Worm (Caenorhabditis elegans) whole organism, early embryonic: Measurements from ENCODE around the gene F39G3.4.

ENCODE experiments used
- B0310.2 ChIP-seq: sonication (generic microtip); optimal IDR thresholded peaks from 2 replicates; lab custom pipeline; 2016; ENCODE audit warnings: mild to moderate bottlenecking, missing genetic modification characterization, missing compliant biosample characterization
- F13C5.2 ChIP-seq: sonication (generic microtip); optimal IDR thresholded peaks from 2 replicates; lab custom pipeline; 2017; ENCODE audit warnings: mild to moderate bottlenecking, missing genetic modification characterization, inconsistent platforms, missing compliant biosample characterization
- aly-1 ChIP-seq: sonication (generic microtip); optimal IDR thresholded peaks from 2 replicates; lab custom pipeline; 2016; ENCODE audit warnings: missing genetic modification characterization, missing compliant biosample characterization
- ama-1 ChIP-seq: fragments of 150-350 bp; optimal IDR thresholded peaks from 2 replicates; lab custom pipeline; 2014
- ceh-13 ChIP-seq: fragments of 200-800 bp; sonication (Bioruptor generic); optimal IDR thresholded peaks from 2 replicates; lab custom pipeline; 2018; ENCODE audit warnings: mild to moderate bottlenecking, missing genetic modification characterization, missing compliant biosample characterization
- ceh-36 ChIP-seq: sonication (generic microtip); optimal IDR thresholded peaks from 2 replicates; lab custom pipeline; 2016; ENCODE audit warnings: missing genetic modification characterization, inconsistent platforms, missing compliant biosample characterization
- ets-7 ChIP-seq: sonication (generic microtip); optimal IDR thresholded peaks from 2 replicates; lab custom pipeline; 2016; ENCODE audit warnings: missing genotype, missing genetic modification characterization, missing compliant biosample characterization
- flt-1 ChIP-seq: fragments of 200-800 bp; sonication (Bioruptor generic); IDR thresholded peaks from 2 replicates; pipeline ENCODE4 v1.3.6; 2022; ENCODE audit warnings: missing genetic modification characterization, missing compliant biosample characterization
- hmbx-1 ChIP-seq: sonication (generic microtip); optimal IDR thresholded peaks from 2 replicates; lab custom pipeline; 2016; ENCODE audit warnings: mild to moderate bottlenecking, missing genetic modification characterization, missing compliant biosample characterization
- hmg-4 ChIP-seq: fragments of 200-800 bp; sonication (Bioruptor generic); optimal IDR thresholded peaks from 2 replicates; lab custom pipeline; 2018; ENCODE audit warnings: mild to moderate bottlenecking, missing genetic modification characterization, missing compliant biosample characterization
- hnd-1 ChIP-seq: sonication (generic microtip); optimal IDR thresholded peaks from 2 replicates; lab custom pipeline; 2016; ENCODE audit warnings: missing genetic modification characterization, missing compliant biosample characterization
- pes-1 ChIP-seq: fragments of 200-800 bp; sonication (Bioruptor generic); IDR thresholded peaks from 2 replicates; pipeline ENCODE4 v1.3.6; 2022; ENCODE audit warnings: missing genetic modification reagents, missing genetic modification characterization, missing compliant biosample characterization
- scrt-1 ChIP-seq: fragments of 200-800 bp; sonication (Bioruptor generic); IDR thresholded peaks from 2 replicates; pipeline ENCODE4 v1.3.6; 2022; ENCODE audit warnings: missing genetic modification characterization, missing compliant biosample characterization
- sea-1 ChIP-seq: fragments of 200-800 bp; sonication (Bioruptor generic); conservative IDR thresholded peaks from 2 replicates; pipeline ENCODE4 v1.3.6; 2022; ENCODE audit warnings: missing genetic modification characterization, missing compliant biosample characterization
- tbx-11 ChIP-seq: fragments of 200-800 bp; sonication (Bioruptor generic); IDR thresholded peaks from 2 replicates; pipeline ENCODE4 v1.3.6; 2022; ENCODE audit warnings: missing genetic modification characterization, missing compliant biosample characterization
- tbx-37 ChIP-seq: fragments of 200-800 bp; sonication (Bioruptor generic); conservative IDR thresholded peaks from 2 replicates; pipeline ENCODE4 v1.3.6; 2022; ENCODE audit warnings: missing genetic modification reagents, missing genetic modification characterization, missing compliant biosample characterization
- tra-4 ChIP-seq: sonication (generic microtip); optimal IDR thresholded peaks from 2 replicates; lab custom pipeline; 2017; ENCODE audit warnings: missing genetic modification characterization, missing compliant biosample characterization

F39G3.4 gene

DNA sequence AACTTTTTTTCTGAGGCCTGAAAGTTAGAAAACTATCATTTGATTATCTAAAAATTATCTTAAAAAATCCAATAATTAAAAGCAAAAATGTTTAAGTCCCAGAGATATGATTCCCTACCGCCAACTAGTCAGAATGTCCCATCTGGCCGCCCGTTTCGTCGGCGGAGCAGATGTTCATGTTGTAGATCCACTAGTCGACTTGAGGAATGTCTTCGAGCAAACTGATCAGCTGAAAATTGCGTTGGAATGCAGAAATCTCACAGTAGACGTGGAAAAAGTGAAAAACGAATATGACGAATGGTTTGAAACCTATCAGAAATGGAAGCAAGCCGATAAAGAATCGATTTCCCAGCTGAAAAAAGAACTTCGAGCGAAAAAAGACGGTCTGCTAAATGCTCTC, 35.3 kb upstream of the F39G3.4 start, which contains the start of gene K03B4.1:
TSS of gene K03B4.1 (plus strand) at position 97 of the 400 bp plus-strand sequence.
- no peak for TF ChIP-seq tbx-11
- TF ChIP-seq B0310.2: no peak
- TF ChIP-seq tra-4 (tag; lab: Kevin White, UChicago): no peak
- no peak for TF ChIP-seq hnd-1 (tag; lab: Kevin White, UChicago)
- TF ChIP-seq hmbx-1 (tag; lab: Kevin White, UChicago): no peak
- TF ChIP-seq flt-1 (GFP tag; lab: Robert Waterston, UW): no peak
- TF ChIP-seq F13C5.2: no peak
- TF ChIP-seq sea-1 (GFP tag; lab: Robert Waterston, UW): no peak
- no peak for TF ChIP-seq ets-7
- TF ChIP-seq tbx-37 (GFP tag; lab: Robert Waterston, UW): no peak
- no peak for TF ChIP-seq ceh-13
- TF ChIP-seq pes-1: no peak
- TF ChIP-seq scrt-1 (GFP tag; lab: Robert Waterston, UW): no peak
- TF ChIP-seq aly-1 (tag; lab: Kevin White, UChicago): no peak
- no peak for TF ChIP-seq hmg-4 (GFP tag; lab: Kevin White, UChicago)
- no peak for TF ChIP-seq ama-1 (lab: Kevin White, UChicago)
- no peak for TF ChIP-seq ceh-36 (tag; lab: Kevin White, UChicago)

DNA sequence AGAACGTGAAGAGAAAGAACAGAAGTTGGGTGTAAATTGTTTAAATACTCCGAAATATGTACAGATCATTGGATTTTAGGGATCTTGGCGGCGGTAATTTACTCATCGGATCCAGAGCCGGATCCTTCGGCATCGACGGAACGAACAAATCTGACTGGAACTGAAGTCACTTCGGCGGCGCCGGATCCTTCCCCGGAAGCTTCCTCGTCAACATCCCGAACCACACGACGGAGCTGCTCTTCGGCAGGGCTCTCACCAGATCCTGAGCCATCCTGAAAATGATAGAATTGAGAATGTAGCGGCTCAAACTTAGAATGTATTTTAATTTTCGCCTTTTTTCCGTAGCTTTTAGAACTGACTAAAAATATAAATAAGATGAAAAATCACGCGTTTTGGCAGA, 32.9 kb upstream of the F39G3.4 start:
- no peak for TF ChIP-seq pes-1
- no peak for TF ChIP-seq ama-1 (lab: Kevin White, UChicago)
- no peak for TF ChIP-seq tbx-11
- TF ChIP-seq scrt-1 (GFP tag; lab: Robert Waterston, UW): no peak

DNA sequence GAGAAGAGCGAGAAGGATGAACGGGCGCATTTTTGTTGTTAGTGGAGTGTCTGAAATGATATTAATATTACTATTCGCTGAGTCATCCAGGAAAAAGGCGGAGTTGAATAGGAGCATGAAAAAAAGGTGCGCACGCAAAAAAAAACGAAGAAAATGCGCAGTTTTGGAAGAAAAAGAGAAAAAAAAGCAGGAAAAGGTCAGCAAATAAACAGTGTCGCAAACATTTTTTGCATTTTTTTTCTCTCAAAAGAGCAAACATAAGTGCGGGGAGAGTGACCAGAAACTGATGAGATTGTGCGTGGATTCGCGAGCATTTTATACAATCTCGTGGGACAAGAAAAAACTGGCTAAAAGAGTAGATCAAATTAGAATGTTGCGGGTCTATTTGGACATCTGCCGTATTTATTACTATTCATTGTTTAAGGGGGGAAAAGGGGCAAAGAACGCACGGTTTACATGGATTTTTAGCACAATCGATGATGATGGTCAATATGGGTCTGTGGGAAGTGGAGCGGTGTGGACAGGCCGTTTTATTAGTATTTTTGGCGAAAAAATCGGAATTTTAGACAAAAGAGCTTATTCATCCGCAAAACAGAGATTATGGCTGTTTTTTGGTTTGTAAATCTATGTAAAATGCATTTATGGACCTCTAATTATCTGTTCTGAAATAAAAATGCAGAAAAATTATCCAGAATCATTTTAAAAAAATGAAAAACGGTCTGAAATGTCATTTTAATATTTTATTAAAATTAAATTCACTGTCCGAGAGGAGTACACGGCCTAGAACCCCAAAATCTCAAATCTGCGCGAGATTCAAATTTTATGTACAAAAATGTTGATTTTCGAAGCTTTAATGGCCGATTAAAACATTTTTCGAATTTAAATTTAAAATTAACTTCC, 31.9 kb upstream of the F39G3.4 start, which contains the start of gene cpg-8:
TSS of gene cpg-8 (minus strand) at position 51 of the 900 bp plus-strand sequence.
- TF ChIP-seq flt-1 (GFP tag; lab: Robert Waterston, UW): no peak
- TF ChIP-seq ceh-13: no peak
- TF ChIP-seq ceh-36 (tag; lab: Kevin White, UChicago): no peak
- TF ChIP-seq aly-1 (tag; lab: Kevin White, UChicago): no peak
- no peak for TF ChIP-seq B0310.2
- TF ChIP-seq ama-1 (lab: Kevin White, UChicago): no peak
- no peak for TF ChIP-seq tbx-37 (GFP tag; lab: Robert Waterston, UW)
- TF ChIP-seq scrt-1 (GFP tag; lab: Robert Waterston, UW): no peak
- no peak for TF ChIP-seq pes-1
- TF ChIP-seq ets-7: no peak
- no peak for TF ChIP-seq tbx-11

DNA sequence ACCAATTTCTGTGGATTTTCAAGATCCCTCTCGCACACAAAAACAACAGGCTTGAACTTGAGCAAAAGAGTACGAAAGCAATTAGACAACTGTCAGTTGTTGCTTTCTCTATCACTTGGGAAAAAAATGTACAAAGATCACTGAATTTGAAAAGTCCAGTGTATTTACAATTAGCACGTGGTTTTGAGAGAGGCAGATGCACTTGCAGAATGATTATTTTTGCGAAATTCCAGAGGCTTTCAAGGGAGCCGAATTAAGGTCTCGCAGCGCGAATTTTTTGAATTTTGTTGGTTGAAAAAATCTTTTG, 31.3 kb upstream of the F39G3.4 start:
- TF ChIP-seq scrt-1 (GFP tag; lab: Robert Waterston, UW): no peak

DNA sequence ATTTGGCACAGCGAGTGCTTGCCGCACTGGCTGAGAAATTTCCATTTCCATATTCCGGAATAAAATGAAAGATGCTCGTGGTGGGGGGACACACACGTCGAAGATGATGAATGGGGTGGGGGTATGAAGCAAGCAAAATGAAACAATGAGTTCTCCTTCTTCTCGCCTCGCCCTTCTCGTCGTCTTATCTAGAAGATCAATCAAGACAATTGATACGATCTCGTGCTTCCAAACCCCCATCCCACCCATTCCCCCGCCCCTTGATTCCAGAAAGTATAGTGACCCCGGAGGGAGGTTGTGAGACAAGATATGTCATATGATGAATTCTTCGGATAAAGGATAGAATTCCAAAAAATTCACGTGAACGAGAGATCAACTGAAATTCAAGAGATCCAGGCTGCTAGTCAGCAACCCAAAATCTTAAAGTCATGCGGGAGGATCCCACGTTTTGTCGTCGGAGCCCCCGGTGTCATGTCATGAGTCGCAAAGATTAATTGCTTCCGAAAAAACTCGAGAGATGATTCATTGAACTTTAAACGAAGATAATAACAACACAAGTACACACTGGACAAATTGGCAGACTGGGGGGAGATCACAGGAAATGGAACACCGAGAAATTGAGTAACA, 30.0 kb upstream of the F39G3.4 start:
- TF ChIP-seq flt-1 (GFP tag; lab: Robert Waterston, UW): no peak
- no peak for TF ChIP-seq B0310.2
- no peak for TF ChIP-seq scrt-1 (GFP tag; lab: Robert Waterston, UW)
- no peak for TF ChIP-seq sea-1 (GFP tag; lab: Robert Waterston, UW)
- no peak for TF ChIP-seq ets-7
- no peak for TF ChIP-seq ceh-13

DNA sequence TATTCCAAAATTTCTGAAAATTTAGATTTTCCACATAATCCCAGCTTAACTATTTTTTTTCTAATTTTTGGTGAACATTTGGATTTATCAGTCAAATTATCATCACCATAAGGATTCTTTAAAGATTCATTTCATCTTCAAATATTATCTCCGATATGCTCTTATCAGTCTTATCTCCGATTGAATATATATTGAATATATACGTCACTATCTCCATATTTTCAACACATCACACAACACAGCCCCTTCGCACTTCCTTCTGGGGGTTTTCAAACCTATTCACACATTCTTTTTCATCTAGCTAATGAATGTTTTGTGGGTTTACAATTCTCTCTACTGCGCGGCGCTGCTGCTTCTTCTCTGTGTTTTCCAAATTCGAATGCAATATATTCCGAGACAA, 25.9 kb upstream of the F39G3.4 start:
- TF ChIP-seq scrt-1 (GFP tag; lab: Robert Waterston, UW): no peak
- TF ChIP-seq tra-4 (tag; lab: Kevin White, UChicago): no peak
- TF ChIP-seq flt-1 (GFP tag; lab: Robert Waterston, UW): no peak
- no peak for TF ChIP-seq tbx-11
- TF ChIP-seq tbx-37 (GFP tag; lab: Robert Waterston, UW): no peak
- no peak for TF ChIP-seq ets-7
- no peak for TF ChIP-seq hmg-4 (GFP tag; lab: Kevin White, UChicago)
- TF ChIP-seq hmbx-1 (tag; lab: Kevin White, UChicago): no peak

DNA sequence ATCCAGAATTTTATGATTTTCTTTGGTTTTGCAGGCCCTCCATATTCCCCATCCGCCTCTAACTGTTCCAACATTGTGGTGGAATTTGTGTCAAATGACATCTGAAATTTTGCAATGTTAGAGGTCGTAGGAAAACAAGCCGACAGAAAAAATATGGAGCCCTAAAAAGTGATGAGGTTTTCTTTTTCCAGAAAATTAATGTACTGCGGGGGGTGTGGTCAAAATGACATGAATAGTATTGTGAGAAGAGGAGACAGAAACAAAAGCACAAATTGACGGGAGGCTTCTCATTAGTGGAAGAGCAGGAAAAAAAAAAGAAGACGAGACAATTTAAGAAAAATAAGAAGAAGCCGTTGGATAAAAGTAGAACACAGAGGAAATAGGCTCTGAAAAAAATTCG, 24.4 kb upstream of the F39G3.4 start, which contains the start of gene ZC266.1:
TSS of gene ZC266.1 (minus strand) at position 101 of the 400 bp plus-strand sequence.
- TF ChIP-seq F13C5.2 (no peak), ama-1 (lab: Kevin White, UChicago) (no peak), B0310.2 (no peak), tbx-37 (GFP tag; lab: Robert Waterston, UW) (no peak)

DNA sequence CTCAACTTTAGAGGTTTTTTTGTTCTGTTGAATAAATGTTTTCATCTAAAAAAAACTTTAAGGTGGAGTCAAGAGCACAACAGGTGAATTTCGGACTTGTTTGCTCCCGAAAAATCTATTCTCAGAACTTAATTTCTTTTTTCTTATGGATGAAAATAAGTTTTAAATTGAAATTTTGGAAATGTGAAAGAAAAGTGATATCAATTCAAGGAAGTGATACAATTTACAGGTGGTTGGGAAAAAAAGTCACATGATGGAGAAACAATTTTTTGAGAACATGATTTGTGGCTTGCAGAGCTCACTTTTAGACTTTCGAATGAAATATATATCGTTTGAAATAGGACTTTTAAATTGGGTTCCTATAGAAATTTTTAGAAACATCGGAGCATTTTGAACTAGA, 16.9 kb upstream of the F39G3.4 start:
- TF ChIP-seq ceh-13 (no peak), hnd-1 (tag; lab: Kevin White, UChicago) (no peak), F13C5.2 (no peak), sea-1 (GFP tag; lab: Robert Waterston, UW) (no peak), aly-1 (tag; lab: Kevin White, UChicago) (no peak), tbx-11 (no peak), ceh-36 (tag; lab: Kevin White, UChicago) (no peak), tra-4 (tag; lab: Kevin White, UChicago) (no peak), ama-1 (lab: Kevin White, UChicago) (no peak), pes-1 (no peak)
